Fruit fly (Drosophila melanogaster) whole organism, adult: ENCODE results near the gene CG5968.
A peak's percentile ranks its signal among the peaks of the same experiment; 100 is the strongest.

Experiments
- CG12768 ChIP-seq: fragments of 200-800 bp; sonication (Bioruptor generic); optimal IDR thresholded peaks from 2 replicates; lab custom pipeline; 2017; ENCODE audit warnings: missing biosample characterization, missing genetic modification characterization, mild to moderate bottlenecking, moderate library complexity, missing genetic modification reagents
- CG1620 ChIP-seq: fragments of 200-800 bp; sonication (Bioruptor generic); optimal IDR thresholded peaks from 2 replicates; lab custom pipeline; 2016; ENCODE audit warnings: missing biosample characterization, missing genetic modification characterization
- CG5204 ChIP-seq: fragments of 200-800 bp; sonication (Bioruptor generic); optimal IDR thresholded peaks from 2 replicates; lab custom pipeline; 2016; ENCODE audit warnings: missing biosample characterization, missing genetic modification characterization
- Mnt ChIP-seq: fragments of 200-800 bp; sonication (Bioruptor generic); optimal IDR thresholded peaks from 2 replicates; lab custom pipeline; 2016; ENCODE audit warnings: missing biosample characterization, mild to moderate bottlenecking, missing genetic modification characterization
- kay ChIP-seq: fragments of 200-800 bp; sonication (Bioruptor generic); peaks from one replicate; lab custom pipeline; 2016; ENCODE audit warnings: missing biosample characterization, missing genetic modification characterization, borderline replicate concordance
- ovo ChIP-seq: fragments of 200-800 bp; sonication (Bioruptor generic); optimal IDR thresholded peaks from 2 replicates; lab custom pipeline; 2016; ENCODE audit warnings: missing biosample characterization, missing genetic modification characterization

DNA sequence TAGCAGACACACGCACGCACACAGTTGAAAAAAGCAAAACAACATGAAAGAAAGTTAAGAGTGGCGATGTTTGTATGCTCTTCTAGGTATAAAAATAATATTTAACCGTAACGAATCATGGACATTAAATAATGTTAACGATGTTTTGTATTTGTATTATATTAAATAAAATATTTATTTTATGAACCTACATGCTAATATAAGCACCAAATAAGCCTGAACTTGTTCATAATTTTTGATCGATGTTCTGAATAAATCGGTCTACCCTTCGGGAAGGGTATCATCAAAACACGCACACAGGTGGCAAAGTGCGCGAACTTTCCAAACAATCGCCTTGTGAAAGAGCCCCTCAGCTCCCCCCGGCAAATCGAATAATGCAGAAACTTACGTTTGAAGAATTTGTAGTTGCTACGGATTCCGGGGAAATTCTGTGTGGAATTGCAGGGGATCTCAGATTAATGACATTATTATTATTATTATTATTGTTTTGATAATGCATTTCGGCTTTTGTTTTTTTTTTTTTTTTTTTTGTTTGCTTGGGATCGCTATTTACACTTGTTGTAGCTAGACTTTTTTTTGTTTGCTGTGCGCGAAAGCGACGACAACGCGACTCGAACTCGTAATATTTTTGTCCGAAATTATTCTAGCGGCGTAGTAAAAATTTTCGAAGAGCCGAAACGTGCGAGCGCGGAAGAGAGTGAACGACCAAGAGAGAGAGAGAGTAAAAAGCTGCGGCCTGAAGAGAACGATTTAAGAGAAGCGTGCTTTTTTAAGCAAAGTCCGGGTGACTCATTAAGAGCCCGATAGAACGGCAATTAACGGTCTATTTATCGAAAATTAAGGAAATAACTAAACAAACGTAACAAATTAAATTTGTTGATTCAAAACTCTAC is 29.9 kb downstream of the CG5968 start:
- peak; percentile 15 for TF ChIP-seq Mnt
- TF ChIP-seq ovo (GFP tag; lab: Kevin White, UChicago), result no peak
- TF ChIP-seq CG5204, result peak; percentile 4
- TF ChIP-seq kay (GFP tag; lab: Kevin White, UChicago), result peak; percentile 68
- TF ChIP-seq CG1620 (GFP tag; lab: Kevin White, UChicago), result no peak
- peak; percentile 10 for TF ChIP-seq CG12768 (GFP tag; lab: Kevin White, UChicago)
